Fruit fly (Drosophila melanogaster) whole organism, embryonic: ENCODE data around the gene CG1983.
A peak's percentile ranks its signal among the peaks of the same experiment; 100 is the strongest.

Source experiments
- CG11723 ChIP-seq: fragments of 200-800 bp; sonication (Bioruptor generic); optimal IDR thresholded peaks from 2 replicates; lab custom pipeline; 2017; ENCODE audit warnings: missing biosample characterization, mild to moderate bottlenecking, missing genetic modification characterization
- CG12659 ChIP-seq: fragments of 200-800 bp; sonication (Bioruptor generic); optimal IDR thresholded peaks from 3 replicates; lab custom pipeline; 2017; ENCODE audit warnings: mild to moderate bottlenecking, missing biosample characterization, missing genetic modification reagents, missing genetic modification characterization
- CG1603 ChIP-seq: fragments of 200-800 bp; sonication (Bioruptor generic); optimal IDR thresholded peaks from 2 replicates; lab custom pipeline; 2019; ENCODE audit warnings: missing biosample characterization, mild to moderate bottlenecking, missing genetic modification characterization, moderate library complexity
- CG17385 ChIP-seq: fragments of 200-800 bp; sonication (Bioruptor generic); optimal IDR thresholded peaks from 3 replicates; lab custom pipeline; 2018; ENCODE audit warnings: missing biosample characterization, mild to moderate bottlenecking, missing genetic modification characterization
- CG2120 ChIP-seq: fragments of 200-800 bp; sonication (Bioruptor generic); optimal IDR thresholded peaks from 3 replicates; lab custom pipeline; 2016; ENCODE audit warnings: missing biosample characterization, missing genetic modification characterization
- CG30403 ChIP-seq: fragments of 200-800 bp; sonication (Bioruptor generic); optimal IDR thresholded peaks from 3 replicates; lab custom pipeline; 2016; ENCODE audit warnings: missing biosample characterization, missing genetic modification characterization
- CG3281 ChIP-seq: fragments of 200-800 bp; sonication (Bioruptor generic); optimal IDR thresholded peaks from 3 replicates; lab custom pipeline; 2017; ENCODE audit warnings: missing biosample characterization, mild to moderate bottlenecking, missing genetic modification characterization
- CG3726 ChIP-seq: fragments of 200-800 bp; sonication (Bioruptor generic); IDR thresholded peaks from 3 replicates; pipeline ENCODE4, ENCODE4 v1.3.6; 2022; ENCODE audit warnings: missing biosample characterization, missing genetic modification characterization
- CG8924 ChIP-seq: fragments of 200-800 bp; optimal IDR thresholded peaks from 3 replicates; lab custom pipeline; 2019; ENCODE audit warnings: missing biosample characterization, mild to moderate bottlenecking, missing genetic modification characterization, moderate library complexity
- CG9437 ChIP-seq: fragments of 200-800 bp; sonication (Bioruptor generic); optimal IDR thresholded peaks from 2 replicates; lab custom pipeline; 2018; ENCODE audit warnings: missing biosample characterization, mild to moderate bottlenecking, missing genetic modification characterization
- CHES-1-like ChIP-seq: fragments of 200-800 bp; sonication (Bioruptor generic); optimal IDR thresholded peaks from 2 replicates; lab custom pipeline; 2016; ENCODE audit warnings: missing biosample characterization, missing genetic modification characterization
- CTCF ChIP-seq: fragments of 200-800 bp; sonication (Bioruptor generic); optimal IDR thresholded peaks from 2 replicates; lab custom pipeline; 2017; ENCODE audit warnings: missing biosample characterization, mild to moderate bottlenecking, missing genetic modification characterization, moderate library complexity
- Camta ChIP-seq: fragments of 200-800 bp; sonication (Bioruptor generic); optimal IDR thresholded peaks from 2 replicates; lab custom pipeline; 2016; ENCODE audit warnings: missing biosample characterization, missing genetic modification characterization
- Chrac-16 ChIP-seq: fragments of 200-800 bp; sonication (Bioruptor generic); optimal IDR thresholded peaks from 3 replicates; lab custom pipeline; 2016; ENCODE audit warnings: missing biosample characterization, missing genetic modification characterization
- Dad ChIP-seq: fragments of 200-800 bp; sonication (Bioruptor generic); optimal IDR thresholded peaks from 3 replicates; lab custom pipeline; 2016; ENCODE audit warnings: missing biosample characterization, missing genetic modification characterization
- Dek ChIP-seq: fragments of 200-800 bp; sonication (Bioruptor generic); optimal IDR thresholded peaks from 3 replicates; lab custom pipeline; 2019; ENCODE audit warnings: missing biosample characterization, mild to moderate bottlenecking, missing genetic modification characterization, moderate library complexity
- E2f2 ChIP-seq: fragments of 200-800 bp; sonication (Bioruptor generic); IDR thresholded peaks from 2 replicates; pipeline ENCODE4 v1.3.6; 2022; ENCODE audit warnings: missing biosample characterization, missing genetic modification characterization
- Hand ChIP-seq: fragments of 200-800 bp; sonication (Bioruptor generic); optimal IDR thresholded peaks from 2 replicates; lab custom pipeline; 2017; ENCODE audit warnings: mild to moderate bottlenecking, missing biosample characterization, missing genetic modification reagents, missing genetic modification characterization
- HmgZ ChIP-seq: fragments of 200-800 bp; sonication (Bioruptor generic); optimal IDR thresholded peaks from 2 replicates; lab custom pipeline; 2018; ENCODE audit warnings: missing biosample characterization, mild to moderate bottlenecking, missing genetic modification characterization
- Hr39 ChIP-seq: fragments of >200 bp; optimal IDR thresholded peaks from 2 replicates; lab custom pipeline; 2017
- Jarid2 ChIP-seq: fragments of 200-800 bp; sonication (Bioruptor generic); optimal IDR thresholded peaks from 3 replicates; lab custom pipeline; 2017; ENCODE audit warnings: mild to moderate bottlenecking, missing biosample characterization, missing genetic modification reagents, missing genetic modification characterization
- MBD-R2 ChIP-seq: fragments of 200-800 bp; sonication (Bioruptor generic); IDR thresholded peaks from 2 replicates; pipeline ENCODE4 v1.3.6; 2022; ENCODE audit warnings: missing biosample characterization, missing genetic modification characterization
- Med ChIP-seq: fragments of 200-800 bp; sonication (Bioruptor generic); peaks from one replicate; lab custom pipeline; 2016; ENCODE audit warnings: missing biosample characterization, missing genetic modification characterization, mild to moderate bottlenecking, inconsistent platforms, moderate library complexity
- Meics ChIP-seq: fragments of 200-800 bp; sonication (Bioruptor generic); optimal IDR thresholded peaks from 2 replicates; lab custom pipeline; 2017; ENCODE audit warnings: missing biosample characterization, mild to moderate bottlenecking, missing genetic modification characterization
- NK7.1 ChIP-seq: fragments of 200-800 bp; sonication (Bioruptor generic); optimal IDR thresholded peaks from 3 replicates; lab custom pipeline; 2016; ENCODE audit warnings: missing biosample characterization, missing genetic modification characterization
- NfI ChIP-seq: fragments of 200-800 bp; sonication (Bioruptor generic); optimal IDR thresholded peaks from 3 replicates; lab custom pipeline; 2018; ENCODE audit warnings: missing biosample characterization, mild to moderate bottlenecking, missing genetic modification characterization, moderate library complexity
- PHDP ChIP-seq: fragments of 200-800 bp; sonication (Bioruptor generic); optimal IDR thresholded peaks from 3 replicates; lab custom pipeline; 2018; ENCODE audit warnings: missing biosample characterization, mild to moderate bottlenecking, missing genetic modification characterization, moderate library complexity
- Ptx1 ChIP-seq: fragments of 200-800 bp; sonication (Bioruptor generic); IDR thresholded peaks from 2 replicates; pipeline ENCODE4 v1.3.6; 2022; ENCODE audit warnings: missing biosample characterization, missing genetic modification characterization
- Sox102F ChIP-seq: fragments of 200-800 bp; sonication (Bioruptor generic); optimal IDR thresholded peaks from 2 replicates; lab custom pipeline; 2018; ENCODE audit warnings: missing biosample characterization, mild to moderate bottlenecking, missing genetic modification characterization, moderate library complexity
- Xbp1 ChIP-seq: fragments of 200-800 bp; sonication (Bioruptor generic); optimal IDR thresholded peaks from 3 replicates; lab custom pipeline; 2016; ENCODE audit warnings: missing biosample characterization, mild to moderate bottlenecking, missing genetic modification characterization
- az2 ChIP-seq: fragments of 200-800 bp; sonication (Bioruptor generic); optimal IDR thresholded peaks from 3 replicates; lab custom pipeline; 2016; ENCODE audit warnings: missing biosample characterization, missing genetic modification characterization
- disco-r ChIP-seq: fragments of 200-800 bp; sonication (Bioruptor generic); optimal IDR thresholded peaks from 2 replicates; lab custom pipeline; 2016; ENCODE audit warnings: missing biosample characterization, missing genetic modification characterization
- fd3F ChIP-seq: fragments of 200-800 bp; sonication (Bioruptor generic); optimal IDR thresholded peaks from 2 replicates; lab custom pipeline; 2018; ENCODE audit warnings: missing biosample characterization, mild to moderate bottlenecking, missing genetic modification characterization, moderate library complexity
- gce ChIP-seq: fragments of 200-800 bp; sonication (Bioruptor generic); IDR thresholded peaks from 3 replicates; pipeline ENCODE4 v1.3.6; 2022; ENCODE audit warnings: missing biosample characterization, missing genetic modification characterization
- her ChIP-seq: fragments of 200-800 bp; sonication (Bioruptor generic); optimal IDR thresholded peaks from 2 replicates; lab custom pipeline; 2016; ENCODE audit warnings: missing biosample characterization, missing genetic modification characterization
- hkb ChIP-seq, 2 experiments: fragments of 200-800 bp in 1 of 2; fragments of >200 bp in 1 of 2; sonication (Bioruptor generic) in 1 of 2; IDR thresholded peaks in 1 of 2; optimal IDR thresholded peaks in 1 of 2; 2 replicates each; pipeline versions ENCODE4 v1.3.6 to Lab custom; 2017 to 2022; ENCODE audit warnings: missing biosample characterization in 1 of 2, missing genetic modification characterization in 1 of 2
- lab ChIP-seq: fragments of 200-800 bp; sonication (Bioruptor generic); optimal IDR thresholded peaks from 3 replicates; lab custom pipeline; 2017; ENCODE audit warnings: missing biosample characterization, missing genetic modification characterization, mild to moderate bottlenecking, moderate library complexity, missing genetic modification reagents
- odd ChIP-seq: fragments of 200-800 bp; sonication (Bioruptor generic); optimal IDR thresholded peaks from 2 replicates; lab custom pipeline; 2017; ENCODE audit warnings: missing biosample characterization, mild to moderate bottlenecking, missing genetic modification characterization
- org-1 ChIP-seq: fragments of 200-800 bp; sonication (Bioruptor generic); optimal IDR thresholded peaks from 2 replicates; lab custom pipeline; 2017; ENCODE audit warnings: missing biosample characterization, missing genetic modification characterization
- pan ChIP-seq, 4 experiments: fragments of >200 bp in 3 of 4; fragments of 200-800 bp in 1 of 4; sonication (Bioruptor generic) in 1 of 4; optimal IDR thresholded peaks in 3 of 4; IDR thresholded peaks in 1 of 4; 2 replicates each; pipeline versions ENCODE4 v1.3.6 to Lab custom; 2017 to 2022; ENCODE audit warnings: missing biosample characterization in 2 of 4, missing genetic modification characterization in 2 of 4, mixed read lengths in 1 of 4
- pho ChIP-seq: fragments of 200-800 bp; sonication (Bioruptor generic); optimal IDR thresholded peaks from 2 replicates; lab custom pipeline; 2016; ENCODE audit warnings: missing biosample characterization, missing genetic modification characterization
- pzg ChIP-seq: fragments of 200-800 bp; sonication (Bioruptor generic); optimal IDR thresholded peaks from 3 replicates; lab custom pipeline; 2018; ENCODE audit warnings: missing biosample characterization, mild to moderate bottlenecking, missing genetic modification characterization, moderate library complexity
- sr ChIP-seq: fragments of 200-800 bp; sonication (Bioruptor generic); IDR thresholded peaks from 3 replicates; pipeline ENCODE4 v1.3.6; 2022; ENCODE audit warnings: missing biosample characterization, missing genetic modification characterization
- sug ChIP-seq: fragments of 200-800 bp; optimal IDR thresholded peaks from 2 replicates; lab custom pipeline; 2019; ENCODE audit warnings: missing biosample characterization, mild to moderate bottlenecking, missing genetic modification characterization, moderate library complexity
- unpg ChIP-seq: fragments of 200-800 bp; sonication (Bioruptor generic); optimal IDR thresholded peaks from 3 replicates; lab custom pipeline; 2018; ENCODE audit warnings: missing biosample characterization, mild to moderate bottlenecking, missing genetic modification characterization, moderate library complexity
- z ChIP-seq: fragments of 200-800 bp; sonication (Bioruptor generic); IDR thresholded peaks from 3 replicates; pipeline ENCODE4 v1.3.6; 2022; ENCODE audit warnings: missing biosample characterization, missing genetic modification characterization
- zfh1 ChIP-seq: fragments of 200-800 bp; sonication (Bioruptor generic); IDR thresholded peaks from 3 replicates; pipeline ENCODE4 v1.3.6; 2022; ENCODE audit warnings: missing biosample characterization, missing genetic modification characterization
- zfh2 ChIP-seq: fragments of 200-800 bp; sonication (Bioruptor generic); optimal IDR thresholded peaks from 2 replicates; lab custom pipeline; 2016; ENCODE audit warnings: missing biosample characterization, missing genetic modification characterization

Gene CG1983

dm6 chr3R:30134063-30135047 lies 43.1 kb downstream of the CG1983 start, which contains the start of gene Tpi (continued):
- TF ChIP-seq az2 (peak; percentile 41), CG3726 (GFP tag; lab: Robert Waterston, UW) (no peak), CG11723 (GFP tag; lab: Kevin White, UChicago) (no peak), CG8924 (tag; lab: Kevin White, UChicago) (no peak), Dad (GFP tag; lab: Kevin White, UChicago) (no peak), CG17385 (GFP tag; lab: Kevin White, UChicago) (peak; percentile 23), disco-r (no peak), pzg (GFP tag; lab: Kevin White, UChicago) (peak; percentile 42), zfh1 (no peak), sug (tag; lab: Kevin White, UChicago) (peak; percentile 43), Meics (GFP tag; lab: Kevin White, UChicago) (peak; percentile 8), CG9437 (peak; percentile 5), pho (peak; percentile 28), MBD-R2 (GFP tag; lab: Robert Waterston, UW) (peak; percentile 31; the same call in 1 of the 2 replicates), CTCF (GFP tag; lab: Kevin White, UChicago) (peak; percentile 87), NK7.1 (no peak), CG3281 (peak; percentile 38), CG30403 (GFP tag; lab: Kevin White, UChicago) (peak; percentile 33), Xbp1 (GFP tag; lab: Kevin White, UChicago) (peak; percentile 52), Chrac-16 (GFP tag; lab: Kevin White, UChicago) (peak; percentile 14), PHDP (peak; percentile 67), Ptx1 (0 out of 2 replicates have a peak, but pooled peaks have one; percentile 8), Hand (GFP tag; lab: Kevin White, UChicago) (peak; percentile 18), gce (GFP tag; lab: Robert Waterston, UW) (no peak), pan (optimal IDR thresholded peaks at IDR 0.05; lab: Kevin White, UChicago) (no peak), pan (GFP tag; optimal IDR thresholded peaks at IDR 0.05 in 1 of 2, IDR thresholded peaks at IDR 0.05 in 1 of 2) (peak in 1 of 2 experiments; percentile 28), HmgZ (tag; lab: Kevin White, UChicago) (no peak), CG1603 (tag; lab: Kevin White, UChicago) (no peak), org-1 (GFP tag; lab: Kevin White, UChicago) (peak; percentile 2), hkb (optimal IDR thresholded peaks at IDR 0.05; lab: Kevin White, UChicago) (peak; percentile 97), hkb (GFP tag; IDR thresholded peaks at IDR 0.05; lab: Robert Waterston, UW) (no peak), Med (GFP tag; lab: Kevin White, UChicago) (peak; percentile 83), lab (GFP tag; lab: Kevin White, UChicago) (peak; percentile 46), unpg (peak; percentile 62), sr (peak; percentile 59; the same call in 1 of the 3 replicates), Hr39 (no peak), Dek (tag; lab: Kevin White, UChicago) (peak; percentile 29), zfh2 (GFP tag; lab: Kevin White, UChicago) (peak; percentile 62), fd3F (GFP tag; lab: Kevin White, UChicago) (peak; percentile 21), NfI (GFP tag; lab: Kevin White, UChicago) (peak; percentile 35), odd (GFP tag; lab: Kevin White, UChicago) (no peak), Jarid2 (GFP tag; lab: Kevin White, UChicago) (peak; percentile 65), CG12659 (GFP tag; lab: Kevin White, UChicago) (peak; percentile 26), Camta (peak; percentile 7), Sox102F (GFP tag; lab: Kevin White, UChicago) (peak; percentile 50), E2f2 (GFP tag; lab: Robert Waterston, UW) (peak; percentile 56; the same call in 1 of the 2 replicates), CG2120 (peak; percentile 81), CHES-1-like (peak; percentile 17), z (GFP tag; lab: Robert Waterston, UW) (0 out of 3 replicates have a peak, but pooled peaks have one; percentile 45), her (GFP tag; lab: Kevin White, UChicago) (peak; percentile 31)
